Worm (Caenorhabditis elegans): ENCODE results near the gene C10E2.5.

Gene C10E2.5

DNA sequence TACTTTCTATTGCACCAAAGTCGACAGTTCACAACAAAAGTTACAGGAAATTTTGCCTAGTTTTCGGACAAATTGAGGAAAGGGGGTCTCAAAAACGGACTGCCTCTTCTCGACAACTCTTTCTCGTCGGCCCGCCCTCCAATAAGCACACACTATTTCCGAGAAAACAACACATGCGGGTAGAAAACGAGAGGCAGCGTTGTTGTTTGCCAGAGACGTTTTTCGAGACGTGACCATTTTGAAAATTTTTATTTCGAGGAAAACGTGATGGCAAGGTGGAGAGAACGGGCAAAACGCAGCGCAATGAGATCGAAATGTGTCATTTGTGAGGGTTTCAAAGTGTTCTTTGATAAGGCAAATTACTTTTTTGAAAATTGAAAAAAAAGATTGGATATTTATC lies 39.1 kb upstream of the C10E2.5 start (continued):
- TF ChIP-seq nhr-12 (tag; optimal IDR thresholded peaks at IDR 0.05) (no peak), sptf-1 (tag; optimal IDR thresholded peaks at IDR 0.05) (no peak), nhr-85 (tag) (no peak), ceh-88 (GFP tag; IDR thresholded peaks at IDR 0.05) (no peak), lir-3 (tag; optimal IDR thresholded peaks at IDR 0.05; ENCODE audit: poor library complexity) (no peak), ceh-63 (GFP tag; optimal IDR thresholded peaks at IDR 0.05) (no peak), nhr-237 (tag; optimal IDR thresholded peaks at IDR 0.05) (no peak)

DNA sequence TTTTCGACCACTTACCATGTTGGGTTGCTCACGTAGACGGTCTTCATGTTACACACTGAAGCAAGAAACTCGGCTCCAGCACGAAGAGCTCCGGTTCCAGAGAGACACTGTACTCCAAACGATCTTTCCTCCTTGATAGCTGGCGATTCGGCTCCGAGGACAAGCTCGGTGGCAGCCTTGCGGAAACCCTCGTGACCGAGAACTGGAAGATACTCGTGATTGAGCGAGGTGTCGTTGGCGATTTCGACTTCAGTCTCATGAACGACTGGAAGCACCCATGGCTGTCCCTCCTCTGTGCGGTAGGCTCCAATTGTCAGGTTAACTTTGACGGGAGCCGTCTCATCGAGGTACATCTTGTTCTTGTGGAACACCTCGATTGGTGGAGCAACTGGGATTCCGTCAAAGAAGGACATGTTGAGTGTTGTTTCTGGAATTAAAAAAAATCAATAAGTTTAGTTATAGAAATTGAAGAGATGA lies 38.4 kb upstream of the C10E2.5 start, which contains the start of gene got-1.2:
TSS of gene got-1.2 (minus strand) at position 427 of the 477 bp plus-strand sequence.
- TF ChIP-seq efl-1 (optimal IDR thresholded peaks at IDR 0.05) (no peak), efl-1 (GFP tag; optimal IDR thresholded peaks at IDR 0.05 in 1 of 2) (peak in 1 of 2 experiments; percentile 75), sox-4 (tag; optimal IDR thresholded peaks at IDR 0.05) (no peak)

DNA sequence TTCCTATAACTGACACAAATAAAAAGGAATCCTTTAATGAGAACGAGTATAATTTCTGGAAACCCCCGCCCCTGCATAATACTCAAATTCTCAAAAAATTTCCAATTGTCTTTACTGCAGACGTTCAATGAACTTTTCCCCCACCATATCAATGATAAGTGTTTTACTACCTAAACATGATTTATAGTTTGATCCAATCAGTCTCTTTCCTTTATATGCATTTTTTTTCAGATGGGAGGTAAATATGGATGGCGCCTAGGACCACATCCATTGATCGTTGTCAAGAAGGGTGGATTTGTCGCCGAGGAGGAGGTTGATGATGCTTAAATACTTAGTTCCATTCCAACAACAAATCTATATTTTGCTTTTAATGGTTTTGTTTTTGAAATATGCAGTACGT lies 32.8 kb upstream of the C10E2.5 start:
- TF ChIP-seq efl-1 (optimal IDR thresholded peaks at IDR 0.05) (no peak), efl-1 (GFP tag; optimal IDR thresholded peaks at IDR 0.05 in 1 of 2) (peak in 1 of 2 experiments; percentile 81), dpl-1 (GFP tag; optimal IDR thresholded peaks at IDR 0.05) (no peak), nhr-11 (tag; optimal IDR thresholded peaks at IDR 0.05) (no peak)

DNA sequence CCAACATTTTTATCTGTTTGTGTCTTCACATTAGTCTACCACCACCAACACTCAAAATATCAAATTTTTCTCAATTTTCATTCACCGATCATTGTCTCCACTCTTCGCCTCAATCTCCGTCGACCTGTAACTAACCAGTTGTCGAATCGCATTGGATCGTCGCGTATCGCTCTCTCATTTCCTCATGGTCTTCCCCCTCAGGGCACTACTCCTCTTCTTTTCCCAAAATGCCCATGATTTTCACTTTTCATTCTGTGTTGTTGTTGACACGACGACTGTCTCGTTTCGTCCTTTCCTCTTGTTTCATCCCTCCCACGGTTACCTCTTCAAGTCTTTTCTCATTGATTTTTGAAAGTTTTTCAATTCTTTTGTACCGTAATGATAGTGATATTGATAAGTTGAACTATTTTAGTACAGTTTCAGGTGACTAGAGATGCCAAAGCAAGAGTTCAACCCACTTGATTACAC lies 31.7 kb upstream of the C10E2.5 start, which contains the start of gene T01C8.2:
TSS of gene T01C8.2 (plus strand) at position 418 of the 468 bp plus-strand sequence.
- TF ChIP-seq lir-3 (tag; optimal IDR thresholded peaks at IDR 0.05; ENCODE audit: poor library complexity), result no peak
- no peak for TF ChIP-seq nhr-11 (tag; optimal IDR thresholded peaks at IDR 0.05)
- TF ChIP-seq mab-9 (GFP tag; IDR thresholded peaks at IDR 0.05), result no peak
- TF ChIP-seq mdl-1 (tag; optimal IDR thresholded peaks at IDR 0.05), result peak in 1 of 2 experiments; percentile 38
- TF ChIP-seq nhr-20 (tag; optimal IDR thresholded peaks at IDR 0.05), result peak; percentile 63
- TF ChIP-seq mef-2 (tag; optimal IDR thresholded peaks at IDR 0.05), result no peak
- TF ChIP-seq mep-1 (tag; optimal IDR thresholded peaks at IDR 0.05), result peak; percentile 68
- peak; percentile 65 for TF ChIP-seq nhr-90 (tag; optimal IDR thresholded peaks at IDR 0.05; ENCODE audit: poor library complexity)
- no peak for TF ChIP-seq nhr-12 (tag; optimal IDR thresholded peaks at IDR 0.05)
- TF ChIP-seq snpc-4 (tag; optimal IDR thresholded peaks at IDR 0.05), result no peak
- peak; percentile 13 for TF ChIP-seq C16A3.4 (tag; optimal IDR thresholded peaks at IDR 0.05)
- TF ChIP-seq hlh-4 (tag; optimal IDR thresholded peaks at IDR 0.05), result no peak
- no peak for TF ChIP-seq ceh-8 (GFP tag; optimal IDR thresholded peaks at IDR 0.05)
- TF ChIP-seq jun-1 (tag; optimal IDR thresholded peaks at IDR 0.05), result no peak
- TF ChIP-seq nhr-47 (tag; optimal IDR thresholded peaks at IDR 0.05), result peak; percentile 25
- peak; percentile 79 for TF ChIP-seq lin-14 (GFP tag; optimal IDR thresholded peaks at IDR 0.05)
- no peak for TF ChIP-seq isw-1 (GFP tag; IDR thresholded peaks at IDR 0.05)
- no peak for TF ChIP-seq efl-1 (optimal IDR thresholded peaks at IDR 0.05)
- no peak for TF ChIP-seq efl-1 (GFP tag; optimal IDR thresholded peaks at IDR 0.05 in 1 of 2)
- peak; percentile 89 for TF ChIP-seq nhr-85 (tag)
- peak; percentile 80 for TF ChIP-seq snu-23 (GFP tag; optimal IDR thresholded peaks at IDR 0.05)
- no peak for TF ChIP-seq elt-2 (tag; optimal IDR thresholded peaks at IDR 0.05)
- no peak for TF ChIP-seq zag-1 (tag; optimal IDR thresholded peaks at IDR 0.05)
- TF ChIP-seq grh-1 (GFP tag; IDR thresholded peaks at IDR 0.05), result peak; percentile 38; the same call in 1 of the 2 replicates
- no peak for TF ChIP-seq sup-37 (GFP tag; optimal IDR thresholded peaks at IDR 0.05)
- TF ChIP-seq nhr-19 (GFP tag; conservative IDR thresholded peaks at IDR 0.05), result 0 out of 2 replicates have a peak, but pooled peaks have one; percentile 7
- peak; percentile 5 for TF ChIP-seq swsn-7 (tag; optimal IDR thresholded peaks at IDR 0.05)
- TF ChIP-seq egl-27 (tag; optimal IDR thresholded peaks at IDR 0.05), result no peak
- TF ChIP-seq pag-3 (tag; optimal IDR thresholded peaks at IDR 0.05; ENCODE audit: borderline replicate concordance, insufficient read depth), result no peak
- peak in 4 of 6 experiments; percentile 30 to 63 (median 46) for TF ChIP-seq elt-3 (tag; optimal IDR thresholded peaks at IDR 0.05)
- TF ChIP-seq blmp-1 (tag; optimal IDR thresholded peaks at IDR 0.05), result peak; percentile 98
- TF ChIP-seq ceh-90 (tag; optimal IDR thresholded peaks at IDR 0.05), result no peak
- peak in 1 of 2 experiments; percentile 10 for TF ChIP-seq lsy-2 (tag; optimal IDR thresholded peaks at IDR 0.05)
- TF ChIP-seq ztf-4 (tag; optimal IDR thresholded peaks at IDR 0.05), result no peak
- no peak for TF ChIP-seq dsc-1 (tag; optimal IDR thresholded peaks at IDR 0.05)
- TF ChIP-seq irx-1 (tag; optimal IDR thresholded peaks at IDR 0.05), result no peak
- no peak for TF ChIP-seq unc-98 (GFP tag; IDR thresholded peaks at IDR 0.05)
- TF ChIP-seq ceh-82 (tag; optimal IDR thresholded peaks at IDR 0.05), result peak in 1 of 3 experiments; percentile 10
- TF ChIP-seq tbx-2 (tag; optimal IDR thresholded peaks at IDR 0.05), result peak; percentile 18
